Worm (Caenorhabditis elegans): ENCODE measurements around the gene dhs-22.

dhs-22 gene

ce11 chrV:14463087-14463486 is 41.8 kb upstream of the dhs-22 start, which contains the start of gene F08H9.3 (continued):
- TF ChIP-seq snpc-1.3 (tag; optimal IDR thresholded peaks at IDR 0.05; ENCODE audit: insufficient read depth): peak; percentile 64
- TF ChIP-seq lsl-1 (GFP tag; optimal IDR thresholded peaks at IDR 0.05): peak; percentile 55
- peak; percentile 82 for TF ChIP-seq Y79H2A.3 (GFP tag; conservative IDR thresholded peaks at IDR 0.05)
- peak; percentile 9 for TF ChIP-seq dpff-1 (tag; optimal IDR thresholded peaks at IDR 0.05)
- TF ChIP-seq pbrm-1 (GFP tag; IDR thresholded peaks at IDR 0.05): peak; percentile 75
- peak; percentile 51 for TF ChIP-seq F33H1.4 (GFP tag; IDR thresholded peaks at IDR 0.05)
- TF ChIP-seq D2030.7 (GFP tag; IDR thresholded peaks at IDR 0.05): peak; percentile 82
- peak; percentile 10 for TF ChIP-seq efl-1 (GFP tag; optimal IDR thresholded peaks at IDR 0.05)
- peak; percentile 35; the same call in 1 of the 2 replicates for TF ChIP-seq madf-8 (GFP tag; conservative IDR thresholded peaks at IDR 0.05)
- TF ChIP-seq ekl-4 (GFP tag; IDR thresholded peaks at IDR 0.05): peak; percentile 75; the same call in 1 of the 2 replicates
- peak; percentile 68 for TF ChIP-seq F23B12.7 (tag; optimal IDR thresholded peaks at IDR 0.05; ENCODE audit: insufficient read depth)
- TF ChIP-seq tlf-1 (GFP tag; optimal IDR thresholded peaks at IDR 0.05): peak; percentile 6
- peak; percentile 3 for TF ChIP-seq ceh-27 (GFP tag; optimal IDR thresholded peaks at IDR 0.05)
- TF ChIP-seq zfh-2 (GFP tag; conservative IDR thresholded peaks at IDR 0.05): peak; percentile 51; the same call in 1 of the 2 replicates

DNA sequence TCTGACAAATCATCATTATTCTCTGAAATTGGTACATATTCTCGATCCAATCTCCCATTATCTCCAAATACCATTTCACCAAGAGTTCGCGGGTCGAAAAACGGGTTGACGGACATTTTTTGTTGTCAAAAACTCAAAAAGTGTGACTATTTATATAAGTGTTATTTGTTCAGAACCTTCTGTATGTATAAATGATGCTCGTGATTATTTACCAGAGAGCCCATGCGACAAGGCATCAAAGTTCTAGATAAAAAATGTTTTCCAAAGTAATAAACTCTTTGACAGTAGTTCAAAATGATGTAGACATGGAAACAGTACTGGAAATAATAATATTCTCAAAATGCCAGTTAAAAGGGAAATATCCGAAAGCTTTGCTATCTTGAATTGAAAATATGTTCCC is 41.4 kb upstream of the dhs-22 start:
- TF ChIP-seq hmg-20 (GFP tag; IDR thresholded peaks at IDR 0.05) (no peak), nhr-179 (tag; optimal IDR thresholded peaks at IDR 0.05) (no peak), chd-7 (tag; optimal IDR thresholded peaks at IDR 0.05) (no peak), Y79H2A.3 (GFP tag; conservative IDR thresholded peaks at IDR 0.05) (no peak), snpc-1.3 (tag; optimal IDR thresholded peaks at IDR 0.05; ENCODE audit: insufficient read depth) (no peak), bed-1 (GFP tag; IDR thresholded peaks at IDR 0.05) (no peak)

DNA sequence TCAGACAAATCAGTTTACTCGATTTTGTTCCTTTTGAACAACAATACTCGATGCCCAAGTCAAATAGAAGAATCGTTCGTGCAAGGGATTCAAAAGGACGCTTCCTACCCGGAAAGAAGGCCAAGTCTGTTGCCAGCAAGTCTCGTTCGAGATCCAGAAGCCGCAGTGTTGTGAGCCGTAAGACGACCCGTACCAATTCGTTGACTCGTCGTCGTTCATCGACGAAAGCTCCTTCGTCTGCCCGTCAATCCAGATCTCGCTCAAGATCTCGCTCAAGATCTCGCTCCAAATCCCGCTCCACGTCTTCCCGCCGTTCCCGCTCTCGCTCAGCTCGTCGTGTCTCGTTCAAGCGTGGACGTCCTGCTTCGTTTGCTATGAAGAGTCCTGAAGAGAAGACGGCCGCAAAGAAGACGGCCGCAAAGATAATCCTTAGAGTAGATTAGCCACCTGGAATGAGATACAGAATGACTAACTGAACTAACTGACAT is 39.4 kb upstream of the dhs-22 start, which contains the start of gene F08H9.2:
TSS of gene F08H9.2 (plus strand) at position 51 of the 488 bp plus-strand sequence.
- TF ChIP-seq nfyb-1 (GFP tag; IDR thresholded peaks at IDR 0.05): 0 out of 2 replicates have a peak, but pooled peaks have one; percentile 15
- TF ChIP-seq zfh-2 (GFP tag; conservative IDR thresholded peaks at IDR 0.05): peak; percentile 76
- TF ChIP-seq unc-62 (GFP tag; optimal IDR thresholded peaks at IDR 0.05): no peak

DNA sequence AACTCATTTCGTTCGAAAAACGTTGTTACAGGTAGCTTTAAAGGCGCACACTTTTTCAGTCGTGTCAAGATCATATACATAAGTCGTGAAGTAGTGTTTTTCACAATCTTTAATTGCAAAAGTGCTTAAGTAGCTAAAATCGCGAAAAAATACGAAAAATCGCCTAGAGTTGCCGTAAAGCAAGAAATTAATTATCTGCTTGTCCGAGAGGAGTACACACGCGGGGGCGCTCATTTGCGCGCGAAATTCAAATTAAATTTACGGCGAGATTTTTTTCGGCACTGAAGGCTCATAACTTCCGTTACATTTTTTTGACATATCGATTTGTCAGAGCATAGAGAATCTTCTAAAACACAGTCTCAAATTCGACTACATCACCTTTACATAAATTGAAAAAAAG is 38.9 kb upstream of the dhs-22 start:
- TF ChIP-seq xnd-1 (tag; optimal IDR thresholded peaks at IDR 0.05) (peak; percentile 5), him-1 (tag; optimal IDR thresholded peaks at IDR 0.05) (peak; percentile 17), ZK185.1 (tag; optimal IDR thresholded peaks at IDR 0.05; ENCODE audit: poor library complexity, severe bottlenecking) (no peak), sea-2 (GFP tag; IDR thresholded peaks at IDR 0.05) (no peak), F57A8.1 (GFP tag; optimal IDR thresholded peaks at IDR 0.05) (no peak), B0035.1 (tag; optimal IDR thresholded peaks at IDR 0.05) (no peak), madf-6 (GFP tag; IDR thresholded peaks at IDR 0.05) (0 out of 2 replicates have a peak, but pooled peaks have one; percentile 28), hrde-1 (tag; optimal IDR thresholded peaks at IDR 0.05; ENCODE audit: borderline replicate concordance) (peak; percentile 66), snpc-4 (GFP tag; optimal IDR thresholded peaks at IDR 0.05) (no peak), snpc-4 (tag; optimal IDR thresholded peaks at IDR 0.05) (peak in 1 of 4 experiments; percentile 13), hlh-26 (GFP tag; conservative IDR thresholded peaks at IDR 0.05) (no peak), F33H1.4 (GFP tag; IDR thresholded peaks at IDR 0.05) (0 out of 2 replicates have a peak, but pooled peaks have one; percentile 11), lin-54 (GFP tag; optimal IDR thresholded peaks at IDR 0.05) (peak; percentile 9)
